Worm (Caenorhabditis elegans) whole organism, early embryonic: ENCODE results near the gene arrd-6.

Source experiments
- F13C5.2 ChIP-seq: sonication (generic microtip); optimal IDR thresholded peaks from 2 replicates; lab custom pipeline; 2017; ENCODE audit warnings: mild to moderate bottlenecking, missing genetic modification characterization, inconsistent platforms, missing compliant biosample characterization
- tbx-11 ChIP-seq: fragments of 200-800 bp; sonication (Bioruptor generic); IDR thresholded peaks from 2 replicates; pipeline ENCODE4 v1.3.6; 2022; ENCODE audit warnings: missing genetic modification characterization, missing compliant biosample characterization

DNA sequence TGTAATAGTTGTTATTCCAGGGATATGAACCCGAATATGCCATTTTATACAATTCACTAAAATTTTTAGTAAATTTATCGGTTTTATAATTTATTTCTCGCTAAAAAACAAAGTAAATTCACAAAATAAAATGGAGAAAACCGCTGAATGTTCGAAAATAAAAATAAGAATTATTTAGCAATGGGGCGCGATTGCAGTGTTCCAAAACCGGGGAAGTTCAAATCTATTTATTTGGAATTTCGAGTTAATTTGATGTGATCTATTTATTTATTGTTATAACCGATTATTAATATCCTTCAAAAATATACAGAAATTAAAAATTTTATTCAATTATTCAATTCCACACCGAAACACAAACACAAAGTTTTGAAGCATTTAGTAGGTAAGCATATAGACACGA lies 10.0 kb upstream of the arrd-6 start, which contains the start of gene F40F8.11:
- no peak for TF ChIP-seq tbx-11
- no peak for TF ChIP-seq F13C5.2 (tag; lab: Kevin White, UChicago)
